Worm (Caenorhabditis elegans): Measurements from ENCODE around the gene C34F6.1.

Gene C34F6.1

ce11 chrX:11193670-11194069 lies 3.0 kb downstream of the C34F6.1 start (continued):
- no peak for TF ChIP-seq nhr-11 (tag; optimal IDR thresholded peaks at IDR 0.05)
- no peak for TF ChIP-seq snu-23 (GFP tag; optimal IDR thresholded peaks at IDR 0.05)
- no peak for TF ChIP-seq hpl-2 (GFP tag; optimal IDR thresholded peaks at IDR 0.05)
- TF ChIP-seq blmp-1 (tag; optimal IDR thresholded peaks at IDR 0.05): no peak
- TF ChIP-seq mab-9 (GFP tag; IDR thresholded peaks at IDR 0.05): no peak
- no peak for TF ChIP-seq sup-37 (GFP tag; optimal IDR thresholded peaks at IDR 0.05)
- no peak for TF ChIP-seq egl-27 (tag; optimal IDR thresholded peaks at IDR 0.05)
- TF ChIP-seq ztf-4 (tag; optimal IDR thresholded peaks at IDR 0.05): no peak
- TF ChIP-seq unc-98 (GFP tag; IDR thresholded peaks at IDR 0.05): 0 out of 2 replicates have a peak, but pooled peaks have one; percentile 25

ce11 chrX:11190443-11190842 lies 6.2 kb downstream of the C34F6.1 start:
- TF ChIP-seq nhr-12 (tag; optimal IDR thresholded peaks at IDR 0.05): no peak
- peak in 1 of 2 experiments; percentile 50 for TF ChIP-seq lin-35 (GFP tag; optimal IDR thresholded peaks at IDR 0.05)
- TF ChIP-seq dsc-1 (tag; optimal IDR thresholded peaks at IDR 0.05): no peak
- no peak for TF ChIP-seq elt-2 (tag; optimal IDR thresholded peaks at IDR 0.05)
- peak; percentile 0 for TF ChIP-seq rnt-1 (tag; optimal IDR thresholded peaks at IDR 0.05)
- TF ChIP-seq blmp-1 (tag; optimal IDR thresholded peaks at IDR 0.05): peak; percentile 49
- peak in 3 of 6 experiments; percentile 7 to 82 (median 31) for TF ChIP-seq elt-3 (tag; optimal IDR thresholded peaks at IDR 0.05)
- peak; percentile 61 for TF ChIP-seq nhr-20 (tag; optimal IDR thresholded peaks at IDR 0.05)
- peak; percentile 63 for TF ChIP-seq nhr-85 (tag)
- peak; percentile 82 for TF ChIP-seq pag-3 (tag; optimal IDR thresholded peaks at IDR 0.05; ENCODE audit: borderline replicate concordance, insufficient read depth)
- no peak for TF ChIP-seq unc-62 (GFP tag; optimal IDR thresholded peaks at IDR 0.05)
- peak; percentile 54 for TF ChIP-seq snu-23 (GFP tag; optimal IDR thresholded peaks at IDR 0.05)
- peak; percentile 46 for TF ChIP-seq nhr-71 (tag; optimal IDR thresholded peaks at IDR 0.05)
- no peak for TF ChIP-seq pax-3 (tag; optimal IDR thresholded peaks at IDR 0.05)
- TF ChIP-seq unc-130 (tag; optimal IDR thresholded peaks at IDR 0.05): no peak
- TF ChIP-seq egl-27 (tag; optimal IDR thresholded peaks at IDR 0.05): no peak
- peak; percentile 48 for TF ChIP-seq lin-14 (GFP tag; optimal IDR thresholded peaks at IDR 0.05)
- no peak for TF ChIP-seq unc-86 (tag; optimal IDR thresholded peaks at IDR 0.05)
- TF ChIP-seq ceh-8 (GFP tag; optimal IDR thresholded peaks at IDR 0.05): no peak
- TF ChIP-seq zag-1 (tag; optimal IDR thresholded peaks at IDR 0.05): no peak

ce11 chrX:11189515-11189914 lies 7.1 kb downstream of the C34F6.1 start, which contains the start of gene F13D2.1:
Gene F13D2.1 (minus strand): TSS chrX:11189615.
- no peak for TF ChIP-seq ets-5 (GFP tag; IDR thresholded peaks at IDR 0.05)

- TF ChIP-seq F16B12.6 (tag; optimal IDR thresholded peaks at IDR 0.05) (no peak), egl-27 (tag; optimal IDR thresholded peaks at IDR 0.05) (no peak), unc-62 (GFP tag; optimal IDR thresholded peaks at IDR 0.05) (no peak), nhr-12 (tag; optimal IDR thresholded peaks at IDR 0.05) (no peak), grh-1 (GFP tag; IDR thresholded peaks at IDR 0.05) (no peak), ceh-88 (GFP tag; IDR thresholded peaks at IDR 0.05) (no peak), dsc-1 (tag; optimal IDR thresholded peaks at IDR 0.05) (no peak), tlp-1 (tag; optimal IDR thresholded peaks at IDR 0.05) (no peak), nhr-71 (tag; optimal IDR thresholded peaks at IDR 0.05) (no peak), ama-1 (optimal IDR thresholded peaks at IDR 0.05) (no peak), unc-98 (GFP tag; IDR thresholded peaks at IDR 0.05) (no peak), vab-15 (tag; optimal IDR thresholded peaks at IDR 0.05) (no peak)
Measured at ce11 chrX:11185498-11185897, 11.1 kb downstream of the C34F6.1 start, which contains the start of gene gnrr-7. Gene gnrr-7 (plus strand): TSS chrX:11185798.

ce11 chrX:11178599-11178998 lies 18.0 kb downstream of the C34F6.1 start, which contains the start of gene gnrr-6:
Gene gnrr-6 (plus strand): TSS chrX:11178899.
- TF ChIP-seq unc-86 (tag; optimal IDR thresholded peaks at IDR 0.05): no peak
